Worm (Caenorhabditis elegans) whole organism, L1 larva: Measurements from ENCODE around the gene npr-8.

Experiments used
- C04F5.9 ChIP-seq: sonication (generic microtip); optimal IDR thresholded peaks from 2 replicates; lab custom pipeline; 2016; ENCODE audit warnings: missing genetic modification characterization, missing compliant biosample characterization
- C16A3.4 ChIP-seq: fragments of 150-350 bp; optimal IDR thresholded peaks from 2 replicates; lab custom pipeline; 2014; ENCODE audit warnings: missing biosample characterization, missing genetic modification characterization
- C34B4.2 ChIP-seq: sonication (generic microtip); optimal IDR thresholded peaks from 2 replicates; lab custom pipeline; 2017; ENCODE audit warnings: mild to moderate bottlenecking, missing genetic modification characterization, missing compliant biosample characterization
- F16B12.6 ChIP-seq: fragments of 150-350 bp; optimal IDR thresholded peaks from 2 replicates; lab custom pipeline; 2014; ENCODE audit warnings: missing biosample characterization, missing genetic modification characterization
- Y116A8C.19 ChIP-seq: sonication (generic microtip); optimal IDR thresholded peaks from 2 replicates; lab custom pipeline; 2016; ENCODE audit warnings: missing compliant biosample characterization, missing genetic modification characterization, borderline replicate concordance
- aha-1 ChIP-seq: fragments of 150-350 bp; optimal IDR thresholded peaks from 2 replicates; lab custom pipeline; 2014; ENCODE audit warnings: missing biosample characterization, missing genetic modification characterization
- alr-1 ChIP-seq: fragments of 200-800 bp; sonication (Bioruptor generic); optimal IDR thresholded peaks from 2 replicates; lab custom pipeline; 2018; ENCODE audit warnings: borderline replicate concordance, mild to moderate bottlenecking, missing genetic modification characterization, missing compliant biosample characterization
- aly-2 ChIP-seq: fragments of 150-350 bp; optimal IDR thresholded peaks from 2 replicates; lab custom pipeline; 2014; ENCODE audit warnings: missing biosample characterization, missing genetic modification characterization
- blmp-1 ChIP-seq: fragments of 150-350 bp; optimal IDR thresholded peaks from 2 replicates; lab custom pipeline; 2014; ENCODE audit warnings: missing biosample characterization, missing genetic modification characterization
- ceh-63 ChIP-seq: fragments of 200-800 bp; sonication (Bioruptor generic); optimal IDR thresholded peaks from 2 replicates; lab custom pipeline; 2018; ENCODE audit warnings: mild to moderate bottlenecking, missing genetic modification characterization, missing compliant biosample characterization
- ceh-8 ChIP-seq: fragments of 200-800 bp; sonication (Bioruptor generic); optimal IDR thresholded peaks from 2 replicates; lab custom pipeline; 2018; ENCODE audit warnings: mild to moderate bottlenecking, missing genetic modification characterization, moderate library complexity, missing compliant biosample characterization
- dpl-1 ChIP-seq, 3 experiments: fragments of 150-350 bp in 2 of 3; sonication (generic microtip) in 1 of 3; optimal IDR thresholded peaks; 2 replicates each; lab custom pipeline; 2014 to 2017; ENCODE audit warnings: missing biosample characterization in 3 of 3, missing genetic modification characterization in 3 of 3, missing genetic modification reagents in 3 of 3
- dsc-1 ChIP-seq: sonication (generic microtip); optimal IDR thresholded peaks from 2 replicates; lab custom pipeline; 2016; ENCODE audit warnings: mild to moderate bottlenecking, missing genetic modification characterization, missing compliant biosample characterization
- efl-1 ChIP-seq, 4 experiments: fragments of 150-350 bp; optimal IDR thresholded peaks in 3 of 4; peaks in 1 of 4; 1 replicate in 1 of 4; 2 replicates in 3 of 4; lab custom pipeline; 2014; ENCODE audit warnings: missing biosample characterization in 2 of 4, missing genetic modification characterization in 2 of 4, missing genetic modification reagents in 2 of 4
- efl-3 ChIP-seq: fragments of 200-800 bp; sonication (Bioruptor generic); optimal IDR thresholded peaks from 2 replicates; lab custom pipeline; 2018; ENCODE audit warnings: mild to moderate bottlenecking, missing genetic modification characterization, missing compliant biosample characterization
- egl-13 ChIP-seq: sonication (generic microtip); optimal IDR thresholded peaks from 2 replicates; lab custom pipeline; 2016; ENCODE audit warnings: missing genotype, missing genetic modification reagents, missing genetic modification characterization, missing compliant biosample characterization
- elt-2 ChIP-seq: sonication (generic microtip); optimal IDR thresholded peaks from 2 replicates; lab custom pipeline; 2016; ENCODE audit warnings: missing genetic modification characterization, mild to moderate bottlenecking, inconsistent platforms, missing compliant biosample characterization, missing genetic modification reagents
- elt-3 ChIP-seq, 6 experiments: fragments of 150-350 bp in 1 of 6; sonication (generic microtip); optimal IDR thresholded peaks; 2 replicates each; lab custom pipeline; 2017 to 2018; ENCODE audit warnings: missing biosample characterization in 6 of 6, missing genetic modification characterization in 6 of 6, inconsistent platforms in 1 of 6
- ets-5 ChIP-seq: fragments of 200-800 bp; sonication (Bioruptor generic); IDR thresholded peaks from 2 replicates; pipeline ENCODE4 v1.3.6; 2022; ENCODE audit warnings: missing genetic modification characterization, missing compliant biosample characterization
- fkh-10 ChIP-seq: sonication (generic microtip); optimal IDR thresholded peaks from 2 replicates; lab custom pipeline; 2017; ENCODE audit warnings: missing biosample characterization, missing genetic modification reagents, missing genetic modification characterization
- fkh-4 ChIP-seq: sonication (generic microtip); optimal IDR thresholded peaks from 2 replicates; lab custom pipeline; 2016; ENCODE audit warnings: missing compliant biosample characterization, missing genetic modification characterization, borderline replicate concordance
- fkh-8 ChIP-seq: sonication (generic microtip); optimal IDR thresholded peaks from 2 replicates; lab custom pipeline; 2016; ENCODE audit warnings: mild to moderate bottlenecking, missing genetic modification characterization, missing compliant biosample characterization
- fos-1 ChIP-seq: fragments of 150-350 bp; optimal IDR thresholded peaks from 2 replicates; lab custom pipeline; 2014; ENCODE audit warnings: missing biosample characterization, missing genetic modification characterization
- hlh-4 ChIP-seq: sonication (generic microtip); optimal IDR thresholded peaks from 2 replicates; lab custom pipeline; 2016; ENCODE audit warnings: mild to moderate bottlenecking, missing genetic modification characterization, missing compliant biosample characterization
- irx-1 ChIP-seq: sonication (generic microtip); optimal IDR thresholded peaks from 2 replicates; lab custom pipeline; 2016; ENCODE audit warnings: missing genetic modification characterization, missing compliant biosample characterization
- jun-1 ChIP-seq: fragments of 150-350 bp; optimal IDR thresholded peaks from 2 replicates; lab custom pipeline; 2014; ENCODE audit warnings: missing biosample characterization, missing genetic modification reagents, missing genetic modification characterization
- lin-14 ChIP-seq: fragments of 200-800 bp; sonication (Bioruptor generic); optimal IDR thresholded peaks from 2 replicates; lab custom pipeline; 2018; ENCODE audit warnings: mild to moderate bottlenecking, missing genetic modification characterization, moderate library complexity, missing compliant biosample characterization
- lin-15B ChIP-seq: fragments of 150-350 bp; sonication (generic microtip); optimal IDR thresholded peaks from 3 replicates; lab custom pipeline; 2014; ENCODE audit warnings: missing biosample characterization, missing genetic modification characterization
- lin-39 ChIP-seq: fragments of 150-350 bp; optimal IDR thresholded peaks from 2 replicates; lab custom pipeline; 2014; ENCODE audit warnings: missing biosample characterization, missing genetic modification reagents, missing genetic modification characterization
- lir-3 ChIP-seq: sonication (generic microtip); optimal IDR thresholded peaks from 2 replicates; lab custom pipeline; 2016; ENCODE audit warnings: mild to moderate bottlenecking, missing genetic modification characterization, moderate library complexity, missing compliant biosample characterization; ENCODE audit not compliant: poor library complexity
- lsy-2 ChIP-seq, 2 experiments: fragments of 150-350 bp; optimal IDR thresholded peaks; 2 replicates each; lab custom pipeline; 2014; ENCODE audit warnings: missing biosample characterization in 2 of 2, missing genetic modification characterization in 2 of 2
- mdl-1 ChIP-seq, 2 experiments: fragments of 150-350 bp; optimal IDR thresholded peaks; 2 replicates each; lab custom pipeline; 2014 to 2017; ENCODE audit warnings: missing biosample characterization in 2 of 2, missing genetic modification characterization in 2 of 2, inconsistent platforms in 1 of 2
- mef-2 ChIP-seq: fragments of 150-350 bp; optimal IDR thresholded peaks from 2 replicates; lab custom pipeline; 2014; ENCODE audit warnings: missing biosample characterization, missing genetic modification characterization
- nhr-20 ChIP-seq: sonication (generic microtip); optimal IDR thresholded peaks from 2 replicates; lab custom pipeline; 2016; ENCODE audit warnings: mild to moderate bottlenecking, missing genetic modification characterization, missing compliant biosample characterization
- nhr-237 ChIP-seq: fragments of 150-350 bp; optimal IDR thresholded peaks from 2 replicates; lab custom pipeline; 2014; ENCODE audit warnings: missing biosample characterization, missing genetic modification characterization
- nhr-47 ChIP-seq: sonication (generic microtip); optimal IDR thresholded peaks from 2 replicates; lab custom pipeline; 2016; ENCODE audit warnings: mild to moderate bottlenecking, missing genetic modification characterization, moderate library complexity, missing compliant biosample characterization
- nhr-71 ChIP-seq: sonication (generic microtip); optimal IDR thresholded peaks from 2 replicates; lab custom pipeline; 2016; ENCODE audit warnings: mild to moderate bottlenecking, missing genetic modification characterization, moderate library complexity, missing compliant biosample characterization
- nhr-85 ChIP-seq: sonication (generic microtip); peaks from one replicate; lab custom pipeline; 2016; ENCODE audit warnings: missing genetic modification characterization, inconsistent platforms, missing compliant biosample characterization
- nhr-90 ChIP-seq: sonication (generic microtip); optimal IDR thresholded peaks from 2 replicates; lab custom pipeline; 2016; ENCODE audit warnings: mild to moderate bottlenecking, missing genetic modification characterization, missing compliant biosample characterization; ENCODE audit not compliant: poor library complexity
- pag-3 ChIP-seq: sonication (generic microtip); optimal IDR thresholded peaks from 2 replicates; lab custom pipeline; 2017; ENCODE audit warnings: missing genetic modification characterization, mild to moderate bottlenecking, missing compliant biosample characterization, antibody characterized with exemption, borderline replicate concordance; ENCODE audit not compliant: insufficient read depth
- pqm-1 ChIP-seq: sonication (generic microtip); optimal IDR thresholded peaks from 3 replicates; lab custom pipeline; 2017; ENCODE audit warnings: missing biosample characterization, missing genetic modification characterization
- rnt-1 ChIP-seq: sonication (generic microtip); optimal IDR thresholded peaks from 2 replicates; lab custom pipeline; 2016; ENCODE audit warnings: mild to moderate bottlenecking, missing genetic modification characterization, moderate library complexity, missing compliant biosample characterization
- sptf-1 ChIP-seq: fragments of 150-350 bp; optimal IDR thresholded peaks from 2 replicates; lab custom pipeline; 2014; ENCODE audit warnings: missing biosample characterization, missing genetic modification characterization
- sup-37 ChIP-seq: fragments of 200-800 bp; sonication (Bioruptor generic); optimal IDR thresholded peaks from 2 replicates; lab custom pipeline; 2018; ENCODE audit warnings: mild to moderate bottlenecking, missing genetic modification characterization, missing compliant biosample characterization
- unc-130 ChIP-seq: fragments of 150-350 bp; optimal IDR thresholded peaks from 2 replicates; lab custom pipeline; 2017; ENCODE audit warnings: missing biosample characterization, missing genetic modification characterization, inconsistent platforms
- unc-86 ChIP-seq: sonication (generic microtip); optimal IDR thresholded peaks from 2 replicates; lab custom pipeline; 2016; ENCODE audit warnings: missing genetic modification characterization, missing compliant biosample characterization
- unc-98 ChIP-seq: fragments of 200-800 bp; sonication (Bioruptor generic); IDR thresholded peaks from 2 replicates; pipeline ENCODE4 v1.3.6; 2022; ENCODE audit warnings: missing genetic modification characterization, missing compliant biosample characterization
- zag-1 ChIP-seq: fragments of 150-350 bp; optimal IDR thresholded peaks from 2 replicates; lab custom pipeline; 2014; ENCODE audit warnings: missing biosample characterization, missing genetic modification characterization

The npr-8 gene

DNA sequence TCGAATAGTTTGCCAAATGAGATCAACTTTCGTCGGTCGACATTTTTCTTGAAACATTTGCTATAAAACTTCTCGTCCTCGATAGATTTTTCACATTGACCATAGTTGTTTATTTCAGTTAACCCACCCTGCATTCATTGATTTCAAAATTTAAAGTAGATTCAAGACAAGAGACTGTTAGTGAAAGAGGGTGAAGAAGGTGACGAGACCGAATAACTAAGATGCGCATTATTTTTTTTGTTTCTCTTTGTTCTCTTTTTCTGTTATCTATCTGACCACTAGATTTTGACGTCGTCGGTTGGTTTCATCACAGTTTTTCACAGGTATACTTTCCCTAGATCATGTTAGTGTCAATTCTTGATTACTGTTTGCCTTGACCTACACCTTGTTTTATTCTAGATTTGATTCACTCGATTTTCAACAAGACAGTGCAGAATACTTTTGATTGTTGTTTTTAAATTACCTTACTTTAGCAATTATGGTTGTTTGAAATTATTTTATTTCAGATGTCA, 46.4 kb upstream of the npr-8 start, which contains the start of gene ttr-30:
Gene ttr-30, plus strand, starts transcription at position 265 of the 512 bp plus-strand sequence.
- TF ChIP-seq egl-13 (tag; lab: Kevin White, UChicago) (no peak), nhr-71 (tag; lab: Kevin White, UChicago) (no peak), lin-39 (tag; lab: Kevin White, UChicago) (no peak), blmp-1 (tag; lab: Kevin White, UChicago) (peak; percentile 34), hlh-4 (tag; lab: Kevin White, UChicago) (no peak), Y116A8C.19 (tag; lab: Kevin White, UChicago) (no peak), unc-98 (GFP tag; lab: Robert Waterston, UW) (no peak), alr-1 (tag; lab: Kevin White, UChicago) (no peak), fkh-8 (tag; lab: Kevin White, UChicago) (no peak), C04F5.9 (tag; lab: Kevin White, UChicago) (no peak), nhr-47 (no peak), elt-2 (tag; lab: Kevin White, UChicago) (no peak), ceh-63 (no peak), aha-1 (tag; lab: Kevin White, UChicago) (no peak), irx-1 (tag; lab: Kevin White, UChicago) (no peak), sup-37 (GFP tag; lab: Kevin White, UChicago) (no peak), sptf-1 (no peak), fkh-4 (tag; lab: Kevin White, UChicago) (no peak), lsy-2 (tag; optimal IDR thresholded peaks at IDR 0.05; lab: Kevin White, UChicago) (no peak), mdl-1 (tag; optimal IDR thresholded peaks at IDR 0.05; lab: Kevin White, UChicago) (no peak), lir-3 (no peak), jun-1 (tag; lab: Kevin White, UChicago) (no peak), elt-3 (tag; optimal IDR thresholded peaks at IDR 0.05; lab: Kevin White, UChicago) (peak in 1 of 6 experiments; percentile 64), nhr-20 (tag; lab: Kevin White, UChicago) (no peak), unc-130 (tag; lab: Kevin White, UChicago) (no peak), nhr-85 (tag; lab: Kevin White, UChicago) (peak; percentile 58), fkh-10 (no peak), lin-14 (GFP tag; lab: Kevin White, UChicago) (peak; percentile 6)
- TF ChIP-seq, all 84 proteins: peak for 4

DNA sequence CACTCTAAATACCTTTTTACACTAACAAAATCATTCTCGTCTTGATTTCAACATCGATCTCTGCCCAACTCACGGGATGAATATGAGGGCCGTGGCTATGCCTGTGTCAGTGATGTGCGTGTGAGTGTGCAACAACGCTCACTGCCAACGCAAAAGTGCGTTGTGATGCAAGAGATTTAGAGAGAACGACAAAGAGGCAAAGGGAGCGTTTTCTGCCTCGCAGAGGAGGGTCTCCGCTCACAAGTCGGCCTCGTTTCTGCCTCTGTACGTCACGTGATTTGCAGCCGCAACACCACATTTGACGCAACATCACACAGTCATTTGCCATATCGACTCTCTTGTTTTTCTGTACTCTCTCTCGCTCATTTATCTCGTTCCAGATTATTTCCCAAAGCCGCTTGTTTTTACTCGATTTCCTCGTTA, 42.8 kb upstream of the npr-8 start, which contains the start of gene epg-7:
Gene epg-7, plus strand, starts transcription at position 413 of the 423 bp plus-strand sequence.
- no peak for TF ChIP-seq pqm-1 (tag; lab: Kevin White, UChicago)
- TF ChIP-seq mdl-1 (tag; optimal IDR thresholded peaks at IDR 0.05; lab: Kevin White, UChicago), result peak; percentile 93 to 98
- peak; percentile 64 for TF ChIP-seq lin-15B (tag; lab: Kevin White, UChicago)
- no peak for TF ChIP-seq C34B4.2 (tag; lab: Kevin White, UChicago)
- TF ChIP-seq ceh-8 (GFP tag; lab: Kevin White, UChicago), result peak; percentile 95
- peak; percentile 63 for TF ChIP-seq aha-1 (tag; lab: Kevin White, UChicago)
- TF ChIP-seq C16A3.4 (tag; lab: Kevin White, UChicago), result peak; percentile 93
- TF ChIP-seq aly-2 (tag; lab: Kevin White, UChicago), result peak; percentile 30
- no peak for TF ChIP-seq pag-3
- peak; percentile 75 for TF ChIP-seq nhr-237 (tag; lab: Kevin White, UChicago)
- peak; percentile 98 for TF ChIP-seq fkh-8 (tag; lab: Kevin White, UChicago)
- peak; percentile 71 for TF ChIP-seq fkh-4 (tag; lab: Kevin White, UChicago)
- peak; percentile 4 for TF ChIP-seq efl-3 (GFP tag; lab: Kevin White, UChicago)
- peak; percentile 99 for TF ChIP-seq dsc-1
- TF ChIP-seq Y116A8C.19 (tag; lab: Kevin White, UChicago), result no peak
- no peak for TF ChIP-seq ets-5 (GFP tag; lab: Robert Waterston, UW)
- TF ChIP-seq efl-1 (optimal IDR thresholded peaks at IDR 0.05; lab: Kevin White, UChicago), result peak; percentile 81 to 85
- TF ChIP-seq efl-1 (GFP tag; optimal IDR thresholded peaks at IDR 0.05 in 1 of 2; lab: Kevin White, UChicago), result peak; percentile 67 to 97
- peak; percentile 65 to 76 (median 71) for TF ChIP-seq dpl-1 (GFP tag; optimal IDR thresholded peaks at IDR 0.05; lab: Kevin White, UChicago)
- TF ChIP-seq unc-130 (tag; lab: Kevin White, UChicago), result peak; percentile 88
- TF ChIP-seq nhr-85 (tag; lab: Kevin White, UChicago), result peak; percentile 99
- TF ChIP-seq nhr-90 (tag; lab: Kevin White, UChicago), result peak; percentile 95
- TF ChIP-seq fos-1, result peak; percentile 86
- TF ChIP-seq fkh-10, result peak; percentile 88
- TF ChIP-seq mef-2 (tag; lab: Kevin White, UChicago), result peak; percentile 73
- TF ChIP-seq F16B12.6 (tag; lab: Kevin White, UChicago), result peak; percentile 94
- TF ChIP-seq rnt-1 (tag; lab: Kevin White, UChicago), result peak; percentile 94
- TF ChIP-seq sptf-1, result no peak
- TF ChIP-seq zag-1 (tag; lab: Kevin White, UChicago), result peak; percentile 90
- TF ChIP-seq unc-86, result peak; percentile 94
- no peak for TF ChIP-seq ceh-63
